Fruit fly (Drosophila melanogaster): ENCODE measurements around the gene X11L.

DNA sequence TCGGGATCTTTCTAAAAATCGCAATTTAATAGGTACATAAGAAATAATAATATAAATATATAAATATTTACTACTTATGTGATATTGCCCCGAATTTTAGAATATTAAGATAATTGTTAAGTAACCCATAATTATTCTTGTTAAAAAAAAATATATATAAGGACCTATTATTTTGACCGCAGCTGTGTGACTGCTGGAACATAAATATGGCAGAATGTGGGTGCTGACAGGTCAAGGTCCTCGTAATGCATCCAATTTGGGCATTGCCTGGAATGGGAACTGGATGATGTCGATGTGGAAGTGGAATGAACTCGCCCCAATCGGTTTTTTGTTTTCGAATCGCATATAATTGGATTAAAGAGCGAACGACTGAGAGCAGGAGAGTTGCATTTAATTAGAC, 22.1 kb upstream of the X11L start:
- no peak for TF ChIP-seq CG14014 (GFP tag; IDR thresholded peaks at IDR 0.05)
- TF ChIP-seq CG6791 (GFP tag; IDR thresholded peaks at IDR 0.05; ENCODE audit: partially characterized antibody) = no peak
- no peak for TF ChIP-seq CG4730 (GFP tag; IDR thresholded peaks at IDR 0.05)
- no peak for TF ChIP-seq CG3995 (GFP tag; optimal IDR thresholded peaks at IDR 0.05)
- no peak for TF ChIP-seq CG16863 (GFP tag; optimal IDR thresholded peaks at IDR 0.05)
- TF ChIP-seq toy (GFP tag; IDR thresholded peaks at IDR 0.05) = no peak
- no peak for TF ChIP-seq repo (GFP tag; optimal IDR thresholded peaks at IDR 0.05)
- no peak for TF ChIP-seq Dp (GFP tag; optimal IDR thresholded peaks at IDR 0.05)
- no peak for TF ChIP-seq cato (GFP tag; optimal IDR thresholded peaks at IDR 0.05; ENCODE audit: borderline replicate concordance)
- TF ChIP-seq D19B (GFP tag; optimal IDR thresholded peaks at IDR 0.05) = no peak

All from whole organism, embryonic.